Worm (Caenorhabditis elegans): ENCODE results near the gene F49A5.10.

Gene F49A5.10

ce11 chrV:16832865-16833264 is 42.2 kb upstream of the F49A5.10 start, which contains the start of gene phy-3:
Gene phy-3 (plus strand): TSS chrV:16833165.
- no peak for TF ChIP-seq zip-5 (tag; optimal IDR thresholded peaks at IDR 0.05)
- TF ChIP-seq pag-3 (tag; optimal IDR thresholded peaks at IDR 0.05; ENCODE audit: borderline replicate concordance): no peak
- no peak for TF ChIP-seq pqm-1 (tag; optimal IDR thresholded peaks at IDR 0.05)
- no peak for TF ChIP-seq K09A11.1 (tag; optimal IDR thresholded peaks at IDR 0.05; ENCODE audit: insufficient read depth)
- TF ChIP-seq eyg-1 (tag; optimal IDR thresholded peaks at IDR 0.05): no peak
- TF ChIP-seq pax-1 (tag; optimal IDR thresholded peaks at IDR 0.05): no peak
- TF ChIP-seq unc-86 (tag; optimal IDR thresholded peaks at IDR 0.05): no peak
- TF ChIP-seq nhr-11 (tag; optimal IDR thresholded peaks at IDR 0.05): no peak
- TF ChIP-seq nhr-232 (tag; optimal IDR thresholded peaks at IDR 0.05): no peak
- no peak for TF ChIP-seq pha-2 (tag; optimal IDR thresholded peaks at IDR 0.05)
- TF ChIP-seq ceh-22 (tag; optimal IDR thresholded peaks at IDR 0.05): no peak
- TF ChIP-seq che-1 (tag; optimal IDR thresholded peaks at IDR 0.05): no peak
- no peak for TF ChIP-seq unc-42 (tag; optimal IDR thresholded peaks at IDR 0.05)
- TF ChIP-seq T23F11.4 (GFP tag; optimal IDR thresholded peaks at IDR 0.05): no peak
- no peak for TF ChIP-seq mec-3 (tag; optimal IDR thresholded peaks at IDR 0.05; ENCODE audit: borderline replicate concordance)
- no peak for TF ChIP-seq ceh-30 (tag; optimal IDR thresholded peaks at IDR 0.05)
- TF ChIP-seq ceh-19 (GFP tag; optimal IDR thresholded peaks at IDR 0.05): no peak

ce11 chrV:16833672-16834071 is 41.4 kb upstream of the F49A5.10 start:
- no peak for TF ChIP-seq sox-4 (tag; optimal IDR thresholded peaks at IDR 0.05)
- TF ChIP-seq mec-3 (tag; optimal IDR thresholded peaks at IDR 0.05; ENCODE audit: borderline replicate concordance): no peak

DNA sequence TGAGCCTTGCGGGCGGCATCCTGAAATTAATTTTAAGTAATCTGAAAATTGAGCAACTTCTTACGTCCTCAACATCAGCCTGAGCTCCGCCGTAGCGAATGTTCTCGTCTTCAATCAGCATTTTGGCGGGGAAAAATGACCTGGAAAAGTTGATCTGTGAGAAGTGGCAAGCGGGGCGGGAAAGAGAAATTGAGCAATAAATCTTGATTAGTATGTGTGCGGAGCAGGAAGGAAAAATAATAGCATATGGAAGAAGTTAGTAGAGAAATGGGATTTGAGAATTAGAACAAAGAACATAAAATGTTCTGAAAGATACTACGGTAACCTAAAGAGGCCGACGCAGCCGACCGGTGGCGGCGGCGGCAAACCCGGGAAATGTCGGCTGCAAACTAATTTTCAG is 40.1 kb upstream of the F49A5.10 start, which contains the start of gene tni-3:
tni-3 (minus strand) TSS at position 140 of the 400 bp plus-strand sequence.
- TF ChIP-seq ceh-24 (tag; optimal IDR thresholded peaks at IDR 0.05) (no peak), eyg-1 (tag; optimal IDR thresholded peaks at IDR 0.05) (no peak), lim-6 (tag; optimal IDR thresholded peaks at IDR 0.05) (no peak), elt-4 (tag; optimal IDR thresholded peaks at IDR 0.05) (no peak)

- TF ChIP-seq ceh-34 (tag; optimal IDR thresholded peaks at IDR 0.05) (peak; percentile 56), hlh-6 (tag; optimal IDR thresholded peaks at IDR 0.05) (no peak), ceh-18 (tag; optimal IDR thresholded peaks at IDR 0.05) (peak; percentile 7)
These were observed 39.0 kb upstream of the F49A5.10 start for ce11 chrV:16836100-16836499.

DNA sequence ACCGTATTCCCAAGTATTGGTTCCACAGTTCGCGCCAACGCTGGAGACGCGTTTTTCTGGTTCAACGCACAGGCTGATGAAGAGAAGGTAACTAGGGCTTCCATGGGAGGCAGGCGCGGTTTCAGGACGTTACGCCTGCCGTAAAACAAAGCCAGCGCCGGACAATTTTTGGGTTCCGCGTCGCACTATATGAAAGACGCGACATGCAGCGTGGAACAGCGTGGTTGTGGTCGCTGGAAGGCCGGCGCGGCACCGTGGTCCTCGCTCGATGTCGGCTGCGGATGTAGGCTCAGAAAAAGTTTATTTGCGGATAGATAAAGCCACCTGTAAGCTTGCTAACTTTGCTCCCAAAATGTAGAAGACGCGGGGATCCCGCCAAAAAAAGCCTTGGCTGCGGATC is 36.6 kb upstream of the F49A5.10 start:
- TF ChIP-seq zip-5 (tag; optimal IDR thresholded peaks at IDR 0.05) (no peak), C38D4.7 (GFP tag; optimal IDR thresholded peaks at IDR 0.05) (no peak), tbx-2 (tag; optimal IDR thresholded peaks at IDR 0.05) (no peak), hlh-8 (tag; optimal IDR thresholded peaks at IDR 0.05) (no peak), pha-4 (tag; optimal IDR thresholded peaks at IDR 0.05) (no peak), pqm-1 (tag; optimal IDR thresholded peaks at IDR 0.05) (no peak), ztf-16 (tag; optimal IDR thresholded peaks at IDR 0.05) (no peak)

- TF ChIP-seq ceh-45 (GFP tag; IDR thresholded peaks at IDR 0.05) (no peak), hlh-30 (tag; optimal IDR thresholded peaks at IDR 0.05; ENCODE audit: insufficient read depth) (no peak), ceh-18 (tag; optimal IDR thresholded peaks at IDR 0.05) (no peak), pha-2 (tag; optimal IDR thresholded peaks at IDR 0.05) (no peak), sox-2 (GFP tag; IDR thresholded peaks at IDR 0.05) (no peak), C08G9.2 (tag; optimal IDR thresholded peaks at IDR 0.05) (no peak), ceh-48 (tag; optimal IDR thresholded peaks at IDR 0.05) (no peak), pag-3 (tag; optimal IDR thresholded peaks at IDR 0.05; ENCODE audit: borderline replicate concordance) (no peak), unc-86 (tag; optimal IDR thresholded peaks at IDR 0.05) (no peak), hlh-13 (GFP tag; optimal IDR thresholded peaks at IDR 0.05) (no peak), F13H6.1 (tag; optimal IDR thresholded peaks at IDR 0.05) (no peak), mec-3 (tag; optimal IDR thresholded peaks at IDR 0.05; ENCODE audit: borderline replicate concordance) (no peak), T23F11.4 (GFP tag; optimal IDR thresholded peaks at IDR 0.05) (no peak), ceh-9 (tag; optimal IDR thresholded peaks at IDR 0.05) (no peak), ceh-14 (tag; optimal IDR thresholded peaks at IDR 0.05) (no peak), sdc-2 (tag; optimal IDR thresholded peaks at IDR 0.05) (no peak)
These were observed 34.8 kb upstream of the F49A5.10 start for ce11 chrV:16840283-16840682.
